Worm (Caenorhabditis elegans) whole organism, L2 larva: ENCODE results near the gene C44B7.7.
A peak's percentile ranks its signal among the peaks of the same experiment; 100 is the strongest.

Source experiments
- C34F6.9 ChIP-seq: fragments of 150-350 bp; optimal IDR thresholded peaks from 2 replicates; lab custom pipeline; 2014; ENCODE audit warnings: missing biosample characterization, missing genetic modification characterization
- F13H6.1 ChIP-seq: sonication (generic microtip); optimal IDR thresholded peaks from 2 replicates; lab custom pipeline; 2016; ENCODE audit warnings: missing genetic modification characterization, missing compliant biosample characterization
- R02D3.7 ChIP-seq: fragments of 150-350 bp; optimal IDR thresholded peaks from 2 replicates; lab custom pipeline; 2014; ENCODE audit warnings: missing biosample characterization, missing genetic modification characterization
- alr-1 ChIP-seq: fragments of 150-350 bp; optimal IDR thresholded peaks from 2 replicates; lab custom pipeline; 2014; ENCODE audit warnings: missing biosample characterization, missing genetic modification characterization
- aly-2 ChIP-seq: fragments of 150-350 bp; optimal IDR thresholded peaks from 2 replicates; lab custom pipeline; 2014; ENCODE audit warnings: missing biosample characterization, missing genetic modification characterization
- ama-1 ChIP-seq: fragments of 150-350 bp; optimal IDR thresholded peaks from 2 replicates; lab custom pipeline; 2018; ENCODE audit warnings: inconsistent platforms
- blmp-1 ChIP-seq: sonication (generic microtip); optimal IDR thresholded peaks from 2 replicates; lab custom pipeline; 2017; ENCODE audit warnings: missing genetic modification characterization, mild to moderate bottlenecking, missing compliant biosample characterization, antibody characterized with exemption, moderate library complexity; ENCODE audit not compliant: insufficient read depth
- ceh-16 ChIP-seq: fragments of 150-350 bp; optimal IDR thresholded peaks from 2 replicates; lab custom pipeline; 2014; ENCODE audit warnings: missing biosample characterization, missing genetic modification characterization
- ceh-82 ChIP-seq: fragments of 150-350 bp; optimal IDR thresholded peaks from 2 replicates; lab custom pipeline; 2014; ENCODE audit warnings: missing biosample characterization, missing genetic modification characterization
- crh-2 ChIP-seq: sonication (generic microtip); optimal IDR thresholded peaks from 2 replicates; lab custom pipeline; 2017; ENCODE audit warnings: missing biosample characterization, missing genetic modification characterization
- dmd-4 ChIP-seq: sonication (generic microtip); optimal IDR thresholded peaks from 2 replicates; lab custom pipeline; 2017; ENCODE audit warnings: missing biosample characterization, missing genetic modification characterization
- egl-27 ChIP-seq: sonication (generic microtip); optimal IDR thresholded peaks from 3 replicates; lab custom pipeline; 2017; ENCODE audit warnings: missing biosample characterization, missing genetic modification reagents, missing genetic modification characterization
- elt-1 ChIP-seq: fragments of 150-350 bp; optimal IDR thresholded peaks from 2 replicates; lab custom pipeline; 2014; ENCODE audit warnings: missing biosample characterization, missing genetic modification characterization
- elt-3 ChIP-seq: sonication (generic microtip); optimal IDR thresholded peaks from 2 replicates; lab custom pipeline; 2017; ENCODE audit warnings: missing biosample characterization, missing genetic modification characterization
- fos-1 ChIP-seq: fragments of 150-350 bp; optimal IDR thresholded peaks from 2 replicates; lab custom pipeline; 2014; ENCODE audit warnings: missing biosample characterization, missing genetic modification characterization
- gmeb-1 ChIP-seq: fragments of 150-350 bp; optimal IDR thresholded peaks from 2 replicates; lab custom pipeline; 2014; ENCODE audit warnings: missing biosample characterization, missing genetic modification characterization
- lin-13 ChIP-seq: fragments of 150-350 bp; optimal IDR thresholded peaks from 2 replicates; lab custom pipeline; 2014; ENCODE audit warnings: missing biosample characterization, missing genetic modification reagents, missing genetic modification characterization
- lsy-2 ChIP-seq, 2 experiments: fragments of 150-350 bp in 1 of 2; sonication (generic microtip) in 1 of 2; optimal IDR thresholded peaks; 2 replicates each; lab custom pipeline; 2014 to 2017; ENCODE audit warnings: missing biosample characterization in 2 of 2, missing genetic modification characterization in 2 of 2
- mab-5 ChIP-seq: fragments of 150-350 bp; optimal IDR thresholded peaks from 2 replicates; lab custom pipeline; 2014; ENCODE audit warnings: missing biosample characterization, missing genetic modification characterization
- mbf-1 ChIP-seq: sonication (generic microtip); optimal IDR thresholded peaks from 2 replicates; lab custom pipeline; 2017; ENCODE audit warnings: missing biosample characterization, missing genetic modification characterization
- mdl-1 ChIP-seq, 2 experiments: fragments of 150-350 bp in 1 of 2; sonication (generic microtip) in 1 of 2; optimal IDR thresholded peaks; 2 replicates each; lab custom pipeline; 2017; ENCODE audit warnings: missing biosample characterization in 2 of 2, missing genetic modification characterization in 2 of 2
- nhr-11 ChIP-seq: fragments of 150-350 bp; optimal IDR thresholded peaks from 2 replicates; lab custom pipeline; 2014; ENCODE audit warnings: missing biosample characterization, missing genetic modification characterization
- nhr-129 ChIP-seq: fragments of 150-350 bp; optimal IDR thresholded peaks from 2 replicates; lab custom pipeline; 2014; ENCODE audit warnings: missing biosample characterization, missing genetic modification characterization
- nhr-21 ChIP-seq: fragments of 150-350 bp; optimal IDR thresholded peaks from 2 replicates; lab custom pipeline; 2014; ENCODE audit warnings: missing biosample characterization, missing genetic modification characterization
- nhr-23 ChIP-seq: fragments of 150-350 bp; optimal IDR thresholded peaks from 2 replicates; lab custom pipeline; 2014; ENCODE audit warnings: missing biosample characterization, missing genetic modification reagents, missing genetic modification characterization
- nhr-237 ChIP-seq: fragments of 150-350 bp; optimal IDR thresholded peaks from 2 replicates; lab custom pipeline; 2014; ENCODE audit warnings: missing biosample characterization, missing genetic modification characterization
- nhr-25 ChIP-seq: fragments of 150-350 bp; sonication (generic microtip); optimal IDR thresholded peaks from 3 replicates; lab custom pipeline; 2014; ENCODE audit warnings: missing biosample characterization, missing genetic modification characterization
- nhr-6 ChIP-seq: fragments of 150-350 bp; optimal IDR thresholded peaks from 2 replicates; lab custom pipeline; 2014; ENCODE audit warnings: missing biosample characterization, missing genetic modification characterization
- nhr-77 ChIP-seq: fragments of 150-350 bp; optimal IDR thresholded peaks from 2 replicates; lab custom pipeline; 2014; ENCODE audit warnings: missing biosample characterization, missing genetic modification characterization
- peb-1 ChIP-seq: fragments of 150-350 bp; optimal IDR thresholded peaks from 2 replicates; lab custom pipeline; 2014; ENCODE audit warnings: missing biosample characterization, missing genetic modification characterization
- sem-4 ChIP-seq: fragments of 150-350 bp; optimal IDR thresholded peaks from 2 replicates; lab custom pipeline; 2014; ENCODE audit warnings: missing biosample characterization, missing genetic modification reagents, missing genetic modification characterization
- skn-1 ChIP-seq: sonication (generic microtip); optimal IDR thresholded peaks from 2 replicates; lab custom pipeline; 2017; ENCODE audit warnings: missing biosample characterization, missing genetic modification characterization
- sma-3 ChIP-seq: sonication (generic microtip); optimal IDR thresholded peaks from 2 replicates; lab custom pipeline; 2016; ENCODE audit warnings: missing genetic modification reagents, missing genetic modification characterization, missing compliant biosample characterization
- sma-9 ChIP-seq, 2 experiments: fragments of 150-350 bp in 1 of 2; sonication (generic microtip) in 1 of 2; optimal IDR thresholded peaks; 2 replicates each; lab custom pipeline; 2014 to 2016; ENCODE audit warnings: missing genetic modification characterization in 2 of 2, mild to moderate bottlenecking in 1 of 2, missing biosample characterization in 1 of 2, missing compliant biosample characterization in 1 of 2, missing genetic modification reagents in 1 of 2, moderate library complexity in 1 of 2
- snpc-4 ChIP-seq: fragments of 150-350 bp; optimal IDR thresholded peaks from 2 replicates; lab custom pipeline; 2014; ENCODE audit warnings: missing biosample characterization, missing genetic modification characterization
- unc-55 ChIP-seq: fragments of 150-350 bp; sonication (generic microtip); optimal IDR thresholded peaks from 3 replicates; lab custom pipeline; 2014; ENCODE audit warnings: missing biosample characterization, missing genetic modification reagents, missing genetic modification characterization
- unc-62 ChIP-seq: fragments of 150-350 bp; optimal IDR thresholded peaks from 2 replicates; lab custom pipeline; 2014; ENCODE audit warnings: missing biosample characterization, missing genetic modification reagents, missing genetic modification characterization
- zag-1 ChIP-seq: fragments of 150-350 bp; optimal IDR thresholded peaks from 2 replicates; lab custom pipeline; 2014; ENCODE audit warnings: missing biosample characterization, missing genetic modification characterization
- ztf-1 ChIP-seq: fragments of 200-800 bp; sonication (Bioruptor generic); conservative IDR thresholded peaks from 2 replicates; pipeline ENCODE4 v1.3.6; 2022; ENCODE audit warnings: missing genetic modification characterization, missing compliant biosample characterization
- ztf-11 ChIP-seq: sonication (generic microtip); optimal IDR thresholded peaks from 2 replicates; lab custom pipeline; 2017; ENCODE audit warnings: missing biosample characterization, missing genetic modification characterization
- ztf-4 ChIP-seq: fragments of 150-350 bp; optimal IDR thresholded peaks from 2 replicates; lab custom pipeline; 2014; ENCODE audit warnings: missing biosample characterization, missing genetic modification characterization

C44B7.7 gene

DNA sequence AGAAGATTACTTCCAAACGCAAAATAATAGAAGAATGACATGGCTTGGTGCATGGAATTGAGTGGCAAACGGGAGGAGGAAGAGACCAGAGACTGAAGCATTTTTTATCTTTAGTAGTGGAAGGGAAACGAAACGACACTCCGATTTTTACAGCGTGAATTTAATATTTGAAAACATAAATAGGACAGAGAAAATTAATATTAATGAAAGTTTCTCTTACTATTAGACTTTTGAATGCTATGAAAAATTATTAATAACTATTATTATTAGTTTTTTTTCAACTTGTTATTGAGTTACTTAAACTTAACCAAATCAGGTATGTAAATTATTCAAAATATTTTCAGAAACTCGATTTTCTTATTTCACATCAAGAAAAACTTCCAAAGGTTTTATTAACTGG is at the start of gene C44B7.7:
Gene C44B7.7, minus strand, starts transcription at position 101 of the 400 bp plus-strand sequence.
- TF ChIP-seq lin-13 = no peak
- TF ChIP-seq ceh-16 (tag; lab: Kevin White, UChicago) = no peak

DNA sequence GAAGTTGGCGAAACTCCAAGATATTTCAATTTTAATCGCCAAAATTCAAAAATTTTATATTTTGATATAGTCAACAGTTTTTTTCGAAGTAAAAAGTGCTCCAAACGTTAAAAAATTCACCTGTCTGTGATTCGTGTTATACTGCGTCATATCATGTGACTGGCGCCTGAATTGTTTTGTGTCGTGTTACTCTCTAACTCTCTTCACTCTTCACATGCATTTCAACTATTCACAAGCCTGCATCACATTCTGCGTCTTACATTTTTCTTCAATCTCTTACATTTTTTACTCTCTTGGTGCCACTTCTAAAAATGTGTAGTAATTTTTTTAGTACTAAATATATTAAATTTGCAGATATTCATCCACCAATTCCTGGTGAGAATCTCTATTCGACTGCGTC is 48.4 kb upstream of the C44B7.7 start, which contains the start of gene flcn-1:
Gene flcn-1, plus strand, starts transcription at position 348 of the 400 bp plus-strand sequence.
- TF ChIP-seq peb-1 = no peak
- TF ChIP-seq skn-1 = peak; percentile 28
- TF ChIP-seq nhr-21 (tag; lab: Kevin White, UChicago) = no peak
- peak; percentile 2 for TF ChIP-seq snpc-4 (tag; lab: Kevin White, UChicago)
- TF ChIP-seq crh-2 = peak; percentile 59
- no peak for TF ChIP-seq nhr-77 (tag; lab: Kevin White, UChicago)
- TF ChIP-seq nhr-129 (tag; lab: Kevin White, UChicago) = peak; percentile 63
- no peak for TF ChIP-seq nhr-11 (tag; lab: Kevin White, UChicago)
- TF ChIP-seq sma-9 (GFP tag; optimal IDR thresholded peaks at IDR 0.05; lab: Kevin White, UChicago) = peak; percentile 77
- TF ChIP-seq sma-9 (tag; optimal IDR thresholded peaks at IDR 0.05; lab: Kevin White, UChicago) = no peak
- peak; percentile 80 for TF ChIP-seq C34F6.9 (tag; lab: Kevin White, UChicago)
- no peak for TF ChIP-seq sma-3 (GFP tag; lab: Kevin White, UChicago)
- peak; percentile 11 for TF ChIP-seq fos-1
- TF ChIP-seq mdl-1 (tag; optimal IDR thresholded peaks at IDR 0.05; lab: Kevin White, UChicago) = no peak
- TF ChIP-seq ceh-82 = no peak
- TF ChIP-seq F13H6.1 (tag; lab: Kevin White, UChicago) = peak; percentile 59
- TF ChIP-seq unc-55 = peak; percentile 45
- TF ChIP-seq nhr-6 (tag; lab: Kevin White, UChicago) = peak; percentile 66
- peak; percentile 38 for TF ChIP-seq nhr-25
- peak in 1 of 2 experiments; percentile 66 for TF ChIP-seq lsy-2 (tag; optimal IDR thresholded peaks at IDR 0.05; lab: Kevin White, UChicago)

DNA sequence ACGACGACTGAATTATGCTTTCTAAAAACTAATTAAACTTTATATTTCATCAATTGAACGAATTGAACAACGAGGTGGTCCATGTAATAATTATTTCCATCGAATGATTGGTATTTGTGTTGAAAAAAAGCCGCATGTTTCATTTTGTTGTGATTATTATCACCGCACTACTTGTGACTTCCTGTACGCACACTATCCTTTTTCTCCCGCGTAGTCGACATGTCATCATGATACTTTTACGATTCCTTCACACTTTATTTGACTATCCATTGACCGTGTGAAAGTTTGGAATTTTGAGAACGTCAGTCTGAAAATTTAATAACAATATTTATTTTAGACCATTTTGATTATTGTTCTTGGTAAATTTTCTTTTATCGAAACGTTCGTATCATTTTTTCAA is 47.6 kb upstream of the C44B7.7 start, which contains the start of gene F22D3.4:
Gene F22D3.4, minus strand, starts transcription at position 1 of the 400 bp plus-strand sequence.
- no peak for TF ChIP-seq sem-4 (tag; lab: Kevin White, UChicago)
- TF ChIP-seq nhr-21 (tag; lab: Kevin White, UChicago) = no peak
- no peak for TF ChIP-seq elt-3 (tag; lab: Kevin White, UChicago)
- TF ChIP-seq dmd-4 (tag; lab: Kevin White, UChicago) = no peak
- no peak for TF ChIP-seq mab-5 (tag; lab: Kevin White, UChicago)
- no peak for TF ChIP-seq elt-1 (tag; lab: Kevin White, UChicago)
- TF ChIP-seq aly-2 (tag; lab: Kevin White, UChicago) = no peak
- TF ChIP-seq, all 48 proteins: peak for 0

ce11 chrII:6927034-6927433 is 47.1 kb upstream of the C44B7.7 start:
- TF ChIP-seq sma-9 (GFP tag; optimal IDR thresholded peaks at IDR 0.05; lab: Kevin White, UChicago) (peak; percentile 73), sma-9 (tag; optimal IDR thresholded peaks at IDR 0.05; lab: Kevin White, UChicago) (no peak), dmd-4 (tag; lab: Kevin White, UChicago) (no peak)

DNA sequence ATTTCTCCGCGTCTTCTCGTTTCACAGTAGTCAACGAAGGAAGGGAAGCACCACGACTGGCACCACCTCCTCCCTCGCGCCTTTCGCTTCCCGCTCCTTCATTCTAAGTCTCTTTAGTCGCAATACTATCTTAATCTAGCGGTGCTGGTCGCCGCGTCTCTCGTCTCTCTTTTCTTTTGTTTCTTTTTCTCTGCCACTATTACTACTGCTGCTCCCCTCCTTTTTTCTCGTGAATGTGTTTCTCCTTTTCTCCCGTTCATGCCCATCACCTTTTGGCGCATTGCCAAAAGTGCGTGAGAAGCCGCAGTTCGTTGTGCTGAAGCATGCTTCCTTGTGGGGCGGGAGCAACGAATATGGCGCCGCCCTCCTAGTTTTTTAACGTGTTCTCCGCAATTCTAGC is 46.5 kb upstream of the C44B7.7 start:
- TF ChIP-seq egl-27 (tag; lab: Kevin White, UChicago) (peak; percentile 65), ztf-4 (tag; lab: Kevin White, UChicago) (peak; percentile 61), fos-1 (peak; percentile 92), nhr-11 (tag; lab: Kevin White, UChicago) (no peak), sma-9 (GFP tag; optimal IDR thresholded peaks at IDR 0.05; lab: Kevin White, UChicago) (peak; percentile 80), sma-9 (tag; optimal IDR thresholded peaks at IDR 0.05; lab: Kevin White, UChicago) (no peak), aly-2 (tag; lab: Kevin White, UChicago) (no peak), peb-1 (peak; percentile 14), sma-3 (GFP tag; lab: Kevin White, UChicago) (peak; percentile 55), ztf-1 (GFP tag; lab: Robert Waterston, UW) (no peak), nhr-25 (peak; percentile 60), ceh-16 (tag; lab: Kevin White, UChicago) (no peak), ama-1 (lab: Kevin White, UChicago) (peak; percentile 46), nhr-237 (tag; lab: Kevin White, UChicago) (no peak), alr-1 (tag; lab: Kevin White, UChicago) (no peak), ztf-11 (no peak), R02D3.7 (tag; lab: Kevin White, UChicago) (no peak), sem-4 (tag; lab: Kevin White, UChicago) (peak; percentile 44), blmp-1 (tag; lab: Kevin White, UChicago) (peak; percentile 82), lin-13 (peak; percentile 39), mab-5 (tag; lab: Kevin White, UChicago) (peak; percentile 20), nhr-21 (tag; lab: Kevin White, UChicago) (peak; percentile 7), nhr-6 (tag; lab: Kevin White, UChicago) (no peak), gmeb-1 (tag; lab: Kevin White, UChicago) (peak; percentile 47), elt-1 (tag; lab: Kevin White, UChicago) (no peak), mbf-1 (no peak), zag-1 (tag; lab: Kevin White, UChicago) (peak; percentile 86), skn-1 (no peak), C34F6.9 (tag; lab: Kevin White, UChicago) (peak; percentile 77), ceh-82 (no peak), unc-55 (peak; percentile 88), crh-2 (peak; percentile 86), unc-62 (GFP tag; lab: Kevin White, UChicago) (no peak), mdl-1 (tag; optimal IDR thresholded peaks at IDR 0.05; lab: Kevin White, UChicago) (peak; percentile 26 to 77), nhr-23 (no peak), dmd-4 (tag; lab: Kevin White, UChicago) (no peak), lsy-2 (tag; optimal IDR thresholded peaks at IDR 0.05; lab: Kevin White, UChicago) (peak; percentile 45 to 77)
